Worm (Caenorhabditis elegans) whole organism, L4 larva: ENCODE measurements around the gene srt-29.

Experiments used
- D1046.2 ChIP-seq: fragments of 200-800 bp; sonication (Bioruptor generic); IDR thresholded peaks from 2 replicates; pipeline ENCODE4 v1.3.6; 2022; ENCODE audit warnings: missing genetic modification characterization, missing compliant biosample characterization
- F10B5.3 ChIP-seq: sonication (generic microtip); optimal IDR thresholded peaks from 2 replicates; lab custom pipeline; 2016; ENCODE audit warnings: mild to moderate bottlenecking, missing genetic modification characterization, missing compliant biosample characterization
- F26F4.8 ChIP-seq: fragments of 200-800 bp; sonication (Bioruptor generic); conservative IDR thresholded peaks from 2 replicates; pipeline ENCODE4 v1.3.6; 2022; ENCODE audit warnings: missing genetic modification characterization, missing compliant biosample characterization
- F37D6.2 ChIP-seq: sonication (generic microtip); optimal IDR thresholded peaks from 2 replicates; lab custom pipeline; 2016; ENCODE audit warnings: mild to moderate bottlenecking, missing genetic modification characterization, missing compliant biosample characterization
- R02D3.7 ChIP-seq: fragments of 150-350 bp; sonication (generic microtip); optimal IDR thresholded peaks from 3 replicates; lab custom pipeline; 2014; ENCODE audit warnings: missing biosample characterization, missing genetic modification characterization
- T26A8.4 ChIP-seq: fragments of 200-800 bp; sonication (Bioruptor generic); IDR thresholded peaks from 2 replicates; pipeline ENCODE4 v1.3.6; 2022; ENCODE audit warnings: missing genetic modification characterization, missing compliant biosample characterization
- Y105C5A.15 ChIP-seq: fragments of 200-800 bp; sonication (Bioruptor generic); IDR thresholded peaks from 2 replicates; pipeline ENCODE4 v1.3.6; 2022; ENCODE audit warnings: missing genetic modification characterization, missing compliant biosample characterization
- Y5F2A.4 ChIP-seq: fragments of 200-800 bp; sonication (Bioruptor generic); optimal IDR thresholded peaks from 2 replicates; lab custom pipeline; 2018; ENCODE audit warnings: mild to moderate bottlenecking, missing genetic modification characterization, missing compliant biosample characterization
- Y75B8A.6 ChIP-seq: fragments of 200-800 bp; sonication (Bioruptor generic); IDR thresholded peaks from 2 replicates; pipeline ENCODE4 v1.3.6; 2022; ENCODE audit warnings: missing genetic modification reagents, missing genetic modification characterization, missing compliant biosample characterization
- ZK546.5 ChIP-seq, 2 experiments: sonication (generic microtip); optimal IDR thresholded peaks; 2 replicates each; lab custom pipeline; 2017; ENCODE audit warnings: missing biosample characterization in 2 of 2, missing genetic modification characterization in 2 of 2
- aha-1 ChIP-seq: fragments of 150-350 bp; peaks from one replicate; lab custom pipeline; 2014; ENCODE audit warnings: missing biosample characterization, missing genetic modification characterization
- arid-1 ChIP-seq: fragments of 200-800 bp; sonication (Bioruptor generic); conservative IDR thresholded peaks from 2 replicates; pipeline ENCODE4 v1.3.6; 2022; ENCODE audit warnings: missing genetic modification reagents, missing genetic modification characterization, missing compliant biosample characterization
- attf-4 ChIP-seq: sonication (generic microtip); optimal IDR thresholded peaks from 3 replicates; lab custom pipeline; 2017; ENCODE audit warnings: missing biosample characterization, missing genetic modification characterization
- ceh-28 ChIP-seq: fragments of 150-350 bp; optimal IDR thresholded peaks from 2 replicates; lab custom pipeline; 2014; ENCODE audit warnings: missing biosample characterization, missing genetic modification reagents, missing genetic modification characterization
- daf-12 ChIP-seq: fragments of 150-350 bp; optimal IDR thresholded peaks from 2 replicates; lab custom pipeline; 2014; ENCODE audit warnings: missing biosample characterization, missing genetic modification reagents, missing genetic modification characterization
- daf-16 ChIP-seq, 3 experiments: sonication (generic microtip); optimal IDR thresholded peaks; 2 replicates each; lab custom pipeline; 2016 to 2017; ENCODE audit warnings: missing genetic modification characterization in 3 of 3, missing genetic modification reagents in 3 of 3, mild to moderate bottlenecking in 2 of 3, missing compliant biosample characterization in 2 of 3, missing biosample characterization in 1 of 3, moderate library complexity in 1 of 3
- daf-8 ChIP-seq: fragments of 200-800 bp; sonication (Bioruptor generic); IDR thresholded peaks from 2 replicates; pipeline ENCODE4 v1.3.6; 2022; ENCODE audit warnings: missing genetic modification characterization, missing compliant biosample characterization
- dve-1 ChIP-seq: sonication (generic microtip); optimal IDR thresholded peaks from 2 replicates; lab custom pipeline; 2017; ENCODE audit warnings: antibody characterized with exemption, mild to moderate bottlenecking, missing genetic modification characterization, missing compliant biosample characterization; ENCODE audit not compliant: insufficient read depth
- lin-13 ChIP-seq: fragments of 150-350 bp; optimal IDR thresholded peaks from 2 replicates; lab custom pipeline; 2014; ENCODE audit warnings: missing biosample characterization, missing genetic modification reagents, missing genetic modification characterization
- lin-15B ChIP-seq: fragments of 150-350 bp; sonication (generic microtip); optimal IDR thresholded peaks from 3 replicates; lab custom pipeline; 2014; ENCODE audit warnings: missing biosample characterization, missing genetic modification characterization
- lir-3 ChIP-seq: sonication (generic microtip); optimal IDR thresholded peaks from 2 replicates; lab custom pipeline; 2016; ENCODE audit warnings: mild to moderate bottlenecking, missing genetic modification characterization, missing compliant biosample characterization
- lsy-2 ChIP-seq, 2 experiments: fragments of 150-350 bp in 1 of 2; sonication (generic microtip) in 1 of 2; optimal IDR thresholded peaks; 2 replicates each; lab custom pipeline; 2014 to 2017; ENCODE audit warnings: missing biosample characterization in 2 of 2, missing genetic modification characterization in 2 of 2
- mdt-29 ChIP-seq: fragments of 200-800 bp; sonication (Bioruptor generic); IDR thresholded peaks from 2 replicates; pipeline ENCODE4 v1.3.6; 2022; ENCODE audit warnings: missing genetic modification reagents, missing genetic modification characterization, missing compliant biosample characterization
- mxl-2 ChIP-seq: fragments of 200-800 bp; sonication (Bioruptor generic); conservative IDR thresholded peaks from 2 replicates; pipeline ENCODE4 v1.3.6; 2022; ENCODE audit warnings: missing genetic modification reagents, missing genetic modification characterization, missing compliant biosample characterization
- nhr-25 ChIP-seq: sonication (generic microtip); optimal IDR thresholded peaks from 2 replicates; lab custom pipeline; 2017; ENCODE audit warnings: missing genetic modification characterization, mild to moderate bottlenecking, missing compliant biosample characterization, antibody characterized with exemption, moderate library complexity, borderline replicate concordance; ENCODE audit not compliant: insufficient read depth
- pha-4 ChIP-seq, 2 experiments: fragments of 150-350 bp in 1 of 2; fragments of 200-800 bp in 1 of 2; sonication (Bioruptor generic) in 1 of 2; IDR thresholded peaks in 1 of 2; optimal IDR thresholded peaks in 1 of 2; 2 replicates each; pipeline versions ENCODE4 v1.3.6 to Lab custom; 2014 to 2022; ENCODE audit warnings: missing genetic modification characterization in 2 of 2, missing genetic modification reagents in 2 of 2, missing biosample characterization in 1 of 2, missing compliant biosample characterization in 1 of 2
- set-16 ChIP-seq: fragments of 200-800 bp; sonication (Bioruptor generic); IDR thresholded peaks from 2 replicates; pipeline ENCODE4 v1.3.6; 2022; ENCODE audit warnings: missing genetic modification reagents, missing genetic modification characterization, missing compliant biosample characterization
- snpc-1.2 ChIP-seq: fragments of 200-800 bp; sonication (Bioruptor generic); IDR thresholded peaks from 2 replicates; pipeline ENCODE4 v1.3.6; 2022; ENCODE audit warnings: missing genetic modification reagents, missing genetic modification characterization, missing compliant biosample characterization
- unc-130 ChIP-seq: sonication (generic microtip); optimal IDR thresholded peaks from 2 replicates; lab custom pipeline; 2016; ENCODE audit warnings: missing genetic modification reagents, missing genetic modification characterization, missing compliant biosample characterization
- unc-39 ChIP-seq: sonication (generic microtip); optimal IDR thresholded peaks from 2 replicates; lab custom pipeline; 2017; ENCODE audit warnings: missing biosample characterization, missing genetic modification characterization
- zfp-2 ChIP-seq: sonication (generic microtip); optimal IDR thresholded peaks from 2 replicates; lab custom pipeline; 2016; ENCODE audit warnings: mild to moderate bottlenecking, missing genetic modification characterization, missing compliant biosample characterization
- zfp-3 ChIP-seq: fragments of 200-800 bp; sonication (Bioruptor generic); conservative IDR thresholded peaks from 2 replicates; pipeline ENCODE4 v1.3.6; 2022; ENCODE audit warnings: missing genetic modification reagents, missing genetic modification characterization, missing compliant biosample characterization
- zip-11 ChIP-seq: fragments of 200-800 bp; sonication (Bioruptor generic); IDR thresholded peaks from 2 replicates; pipeline ENCODE4 v1.3.6; 2022; ENCODE audit warnings: missing genetic modification characterization, missing compliant biosample characterization

The srt-29 gene

ce11 chrV:2727101-2727500 lies 8.2 kb upstream of the srt-29 start, which contains the start of gene str-13:
TSS of gene str-13 (minus strand) at chrV:2727201.
- TF ChIP-seq Y5F2A.4 (no peak), set-16 (no peak), daf-8 (no peak)

- TF ChIP-seq aha-1 (tag; lab: Kevin White, UChicago) (peak; percentile 81), F26F4.8 (GFP tag; lab: Robert Waterston, UW) (no peak), arid-1 (GFP tag; lab: Robert Waterston, UW) (no peak), zfp-3 (GFP tag; lab: Robert Waterston, UW) (no peak)
Measured at ce11 chrV:2725225-2725624, 6.3 kb upstream of the srt-29 start, which contains the start of gene srg-59. TSS of gene srg-59 (minus strand) at chrV:2725325.

DNA sequence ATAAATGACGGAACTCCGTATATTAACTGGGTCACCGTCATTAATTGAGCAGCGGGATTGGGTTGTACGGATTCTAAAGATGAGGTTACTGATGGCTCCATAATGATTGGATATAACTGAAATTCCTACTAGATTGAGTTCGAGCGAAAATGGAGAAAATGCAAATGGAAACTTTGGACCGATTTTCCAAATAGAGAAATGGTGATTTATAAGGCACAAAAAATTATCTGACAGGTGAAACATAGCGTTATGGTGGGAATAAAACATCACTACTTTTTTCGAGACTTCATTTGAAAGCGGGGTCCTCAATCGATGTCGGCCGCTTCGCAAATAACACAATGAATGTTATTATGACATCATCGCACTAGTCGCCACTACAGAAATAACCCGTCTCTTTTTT lies 3.6 kb upstream of the srt-29 start, which contains the start of gene srg-60:
TSS of gene srg-60 (minus strand) at position 101 of the 400 bp plus-strand sequence.
- peak; percentile 42 for TF ChIP-seq aha-1 (tag; lab: Kevin White, UChicago)
- TF ChIP-seq lin-13, result no peak
- TF ChIP-seq, all 104 proteins: peak for 1

DNA sequence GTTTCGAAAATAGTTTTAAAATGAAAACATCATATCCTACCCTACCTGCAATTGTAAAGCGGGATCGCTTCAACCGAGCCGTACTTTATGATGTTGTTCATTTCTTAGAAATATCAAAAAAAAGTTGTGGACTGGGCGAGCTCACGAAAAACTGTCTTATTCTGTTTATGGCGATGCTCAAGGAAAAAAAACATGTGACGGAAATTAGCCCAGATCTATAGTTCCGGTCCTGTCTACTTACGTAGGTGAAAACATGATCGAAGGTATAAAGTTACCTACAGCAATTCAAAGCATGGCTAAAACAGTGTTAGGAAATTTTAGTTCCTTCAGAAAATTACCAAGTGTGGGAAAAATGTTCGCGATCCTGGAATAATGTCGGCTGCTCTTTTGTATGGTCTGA lies 1.8 kb upstream of the srt-29 start, which contains the start of gene srt-27:
TSS of gene srt-27 (minus strand) at position 101 of the 400 bp plus-strand sequence.
- no peak for TF ChIP-seq ZK546.5 (tag; optimal IDR thresholded peaks at IDR 0.05; lab: Kevin White, UChicago)
- TF ChIP-seq ceh-28 (tag; lab: Kevin White, UChicago), result no peak
- no peak for TF ChIP-seq lir-3
- no peak for TF ChIP-seq Y75B8A.6 (GFP tag; lab: Robert Waterston, UW)
- no peak for TF ChIP-seq pha-4 (GFP tag; IDR thresholded peaks at IDR 0.05; lab: Robert Waterston, UW)
- no peak for TF ChIP-seq pha-4 (tag; optimal IDR thresholded peaks at IDR 0.05; lab: Kevin White, UChicago)
- no peak for TF ChIP-seq zfp-2
- no peak for TF ChIP-seq attf-4 (tag; lab: Kevin White, UChicago)
- no peak for TF ChIP-seq mxl-2 (GFP tag; lab: Robert Waterston, UW)
- no peak for TF ChIP-seq T26A8.4 (GFP tag; lab: Robert Waterston, UW)
- no peak for TF ChIP-seq zfp-3 (GFP tag; lab: Robert Waterston, UW)
- TF ChIP-seq set-16, result no peak
- TF ChIP-seq lin-15B (tag; lab: Kevin White, UChicago), result no peak
- TF ChIP-seq F10B5.3 (tag; lab: Kevin White, UChicago), result no peak
- no peak for TF ChIP-seq unc-130 (GFP tag; lab: Kevin White, UChicago)
- TF ChIP-seq snpc-1.2 (GFP tag; lab: Robert Waterston, UW), result no peak
- TF ChIP-seq daf-16 (GFP tag; optimal IDR thresholded peaks at IDR 0.05; lab: Kevin White, UChicago), result no peak
- TF ChIP-seq daf-16 (tag; optimal IDR thresholded peaks at IDR 0.05; lab: Kevin White, UChicago), result no peak
- TF ChIP-seq zip-11, result no peak
- TF ChIP-seq, all 104 proteins: peak for 0

- TF ChIP-seq F37D6.2 (tag; lab: Kevin White, UChicago) (no peak), set-16 (peak; percentile 80)
Measured at ce11 chrV:2716933-2717332, 2.0 kb downstream of the srt-29 start.

- TF ChIP-seq R02D3.7 (tag; lab: Kevin White, UChicago) (no peak), unc-39 (tag; lab: Kevin White, UChicago) (no peak), nhr-25 (tag; lab: Kevin White, UChicago) (no peak), mxl-2 (GFP tag; lab: Robert Waterston, UW) (no peak), daf-12 (no peak), lsy-2 (tag; optimal IDR thresholded peaks at IDR 0.05; lab: Kevin White, UChicago) (no peak), mdt-29 (GFP tag; lab: Robert Waterston, UW) (no peak), T26A8.4 (GFP tag; lab: Robert Waterston, UW) (no peak), Y105C5A.15 (GFP tag; lab: Robert Waterston, UW) (no peak), dve-1 (no peak), D1046.2 (GFP tag; lab: Robert Waterston, UW) (no peak)
Measured at ce11 chrV:2713532-2713931, 5.4 kb downstream of the srt-29 start, which contains the start of gene srt-28. TSS of gene srt-28 (minus strand) at chrV:2713632.
